Fruit fly (Drosophila melanogaster): ENCODE measurements around the gene CanA1.

The CanA1 gene

dm6 chr3R:31059807-31060707 is 20.9 kb downstream of the CanA1 start (continued):
- TF ChIP-seq CG18599 (GFP tag; optimal IDR thresholded peaks at IDR 0.05) = peak; percentile 57
- no peak for TF ChIP-seq CG43689 (GFP tag; IDR thresholded peaks at IDR 0.05)
- TF ChIP-seq Bgb (GFP tag; IDR thresholded peaks at IDR 0.05; ENCODE audit: partially characterized antibody) = no peak
- 0 out of 2 replicates have a peak, but pooled peaks have one; percentile 32 for TF ChIP-seq CG5953 (GFP tag; IDR thresholded peaks at IDR 0.05)
- no peak for TF ChIP-seq YL-1 (GFP tag; optimal IDR thresholded peaks at IDR 0.05)
- TF ChIP-seq CG17359 (tag; optimal IDR thresholded peaks at IDR 0.05) = peak; percentile 45
- peak; percentile 14 for TF ChIP-seq nmo (GFP tag; optimal IDR thresholded peaks at IDR 0.05)
- TF ChIP-seq emc (GFP tag; optimal IDR thresholded peaks at IDR 0.05) = no peak

dm6 chr3R:31060708-31061625 is 21.8 kb downstream of the CanA1 start, which contains the start of gene dco:
Gene dco, minus strand, starts transcription at chr3R:31061210.
- TF ChIP-seq Camta (GFP tag; optimal IDR thresholded peaks at IDR 0.05) = peak; percentile 67
- TF ChIP-seq H2.0 (GFP tag; IDR thresholded peaks at IDR 0.05) = peak; percentile 79
- TF ChIP-seq CG31224 (GFP tag; IDR thresholded peaks at IDR 0.05) = peak; percentile 10; the same call in 1 of the 2 replicates
- peak; percentile 83 for TF ChIP-seq CG11560 (tag; IDR thresholded peaks at IDR 0.05)
- TF ChIP-seq Ravus (GFP tag; IDR thresholded peaks at IDR 0.05) = no peak; the same call in 1 of the 2 replicates
- no peak for TF ChIP-seq seq (GFP tag; IDR thresholded peaks at IDR 0.05)
- TF ChIP-seq Doc3 (GFP tag; IDR thresholded peaks at IDR 0.05; ENCODE audit: partially characterized antibody) = no peak
- TF ChIP-seq CG10979 (tag; optimal IDR thresholded peaks at IDR 0.05) = peak; percentile 34
- no peak for TF ChIP-seq CG10462 (GFP tag; optimal IDR thresholded peaks at IDR 0.05)
- peak; percentile 59 for TF ChIP-seq CG8924 (tag; optimal IDR thresholded peaks at IDR 0.05)
- no peak for TF ChIP-seq CG2202 (tag; optimal IDR thresholded peaks at IDR 0.05)
- peak; percentile 5; the same call in 1 of the 2 replicates for TF ChIP-seq CG13287 (GFP tag; IDR thresholded peaks at IDR 0.05; ENCODE audit: partially characterized antibody)
- TF ChIP-seq Gug (GFP tag; IDR thresholded peaks at IDR 0.05) = peak; percentile 93
- TF ChIP-seq CG15269 (tag; optimal IDR thresholded peaks at IDR 0.05) = peak; percentile 35
- TF ChIP-seq CG8359 (GFP tag; optimal IDR thresholded peaks at IDR 0.05; ENCODE audit: borderline replicate concordance) = no peak
- no peak for TF ChIP-seq Dll (GFP tag; IDR thresholded peaks at IDR 0.05; ENCODE audit: partially characterized antibody)
- peak; percentile 82 for TF ChIP-seq HLH3B (GFP tag; IDR thresholded peaks at IDR 0.05)
- peak; percentile 72 for TF ChIP-seq CG4820 (GFP tag; optimal IDR thresholded peaks at IDR 0.05)
- no peak for TF ChIP-seq CG12236 (GFP tag; optimal IDR thresholded peaks at IDR 0.05)
- TF ChIP-seq Hr51 (GFP tag; optimal IDR thresholded peaks at IDR 0.05) = peak; percentile 22 to 63
- peak; percentile 65 for TF ChIP-seq slp2 (GFP tag; optimal IDR thresholded peaks at IDR 0.05)
- TF ChIP-seq Blimp-1 (GFP tag; optimal IDR thresholded peaks at IDR 0.05) = peak; percentile 59
- TF ChIP-seq eyg (GFP tag; optimal IDR thresholded peaks at IDR 0.05) = no peak
- TF ChIP-seq CG12769 (tag; optimal IDR thresholded peaks at IDR 0.05) = peak; percentile 7
- peak; percentile 67 for TF ChIP-seq repo (GFP tag; optimal IDR thresholded peaks at IDR 0.05)
- TF ChIP-seq CG8290 (GFP tag; optimal IDR thresholded peaks at IDR 0.05) = peak; percentile 77
- peak in 1 of 2 experiments; percentile 76 for TF ChIP-seq CG8290 (tag; optimal IDR thresholded peaks at IDR 0.05)
- peak; percentile 35 for TF ChIP-seq CG4617 (GFP tag; optimal IDR thresholded peaks at IDR 0.05; ENCODE audit: borderline replicate concordance)
- peak; percentile 60 for TF ChIP-seq Mad (GFP tag; optimal IDR thresholded peaks at IDR 0.05)
- TF ChIP-seq NK7.1 (GFP tag; optimal IDR thresholded peaks at IDR 0.05) = peak; percentile 30
- TF ChIP-seq HmgZ (tag; optimal IDR thresholded peaks at IDR 0.05) = peak; percentile 29
- peak; percentile 77; the same call in 1 of the 2 replicates for TF ChIP-seq ttk (GFP tag; IDR thresholded peaks at IDR 0.05)
- no peak for TF ChIP-seq CG6254 (GFP tag; optimal IDR thresholded peaks at IDR 0.05)
- peak; percentile 67 for TF ChIP-seq caup (GFP tag; optimal IDR thresholded peaks at IDR 0.05; ENCODE audit: severe bottlenecking)
- peak; percentile 41 for TF ChIP-seq BEAF-32 (GFP tag; optimal IDR thresholded peaks at IDR 0.05)
- TF ChIP-seq kni (GFP tag; optimal IDR thresholded peaks at IDR 0.05) = no peak

Measured in whole organism, embryonic.